Fruit fly (Drosophila melanogaster): ENCODE results near the gene Ilp2.
A peak's percentile ranks its signal among the peaks of the same experiment; 100 is the strongest.

Gene Ilp2

dm6 chr3L:9764307-9764706 is 35.2 kb upstream of the Ilp2 start:
- TF ChIP-seq esn (GFP tag; optimal IDR thresholded peaks at IDR 0.05): peak; percentile 29
- peak; percentile 21 for TF ChIP-seq achi (GFP tag; optimal IDR thresholded peaks at IDR 0.05)
- no peak for TF ChIP-seq CG11294 (GFP tag; IDR thresholded peaks at IDR 0.05)
- TF ChIP-seq Eip78C (GFP tag): peak; percentile 75
- TF ChIP-seq svp (GFP tag): peak; percentile 57
- TF ChIP-seq CG3919 (GFP tag; optimal IDR thresholded peaks at IDR 0.05): peak; percentile 12
- no peak for TF ChIP-seq CG1621 (tag; optimal IDR thresholded peaks at IDR 0.05)
- TF ChIP-seq CG10669 (GFP tag; optimal IDR thresholded peaks at IDR 0.05): no peak
- TF ChIP-seq CG11902 (GFP tag; optimal IDR thresholded peaks at IDR 0.05): no peak
- TF ChIP-seq acj6 (GFP tag; optimal IDR thresholded peaks at IDR 0.05): peak; percentile 32
- TF ChIP-seq cyc (GFP tag; optimal IDR thresholded peaks at IDR 0.05): no peak
- TF ChIP-seq CG4318 (GFP tag; optimal IDR thresholded peaks at IDR 0.05): peak; percentile 3
- TF ChIP-seq Hr38 (GFP tag; optimal IDR thresholded peaks at IDR 0.05): no peak
- TF ChIP-seq Eip75B (GFP tag; optimal IDR thresholded peaks at IDR 0.05): no peak
- TF ChIP-seq CG6792 (GFP tag; optimal IDR thresholded peaks at IDR 0.05): no peak
- TF ChIP-seq net (GFP tag; optimal IDR thresholded peaks at IDR 0.05): no peak
- TF ChIP-seq Ets21C (GFP tag; optimal IDR thresholded peaks at IDR 0.05): peak; percentile 14
- no peak for TF ChIP-seq CG16779 (tag; optimal IDR thresholded peaks at IDR 0.05)
- TF ChIP-seq OdsH (GFP tag; optimal IDR thresholded peaks at IDR 0.05): peak; percentile 17
- TF ChIP-seq Hr4 (GFP tag; optimal IDR thresholded peaks at IDR 0.05): peak; percentile 42
- TF ChIP-seq salr (GFP tag; optimal IDR thresholded peaks at IDR 0.05): peak in 1 of 2 experiments; percentile 27
- peak; percentile 2 for TF ChIP-seq Smox (GFP tag; optimal IDR thresholded peaks at IDR 0.05)
- no peak for TF ChIP-seq CG8119 (GFP tag; IDR thresholded peaks at IDR 0.05)
- TF ChIP-seq Met (GFP tag; optimal IDR thresholded peaks at IDR 0.05): peak; percentile 38
- TF ChIP-seq CG32006 (GFP tag; optimal IDR thresholded peaks at IDR 0.05): peak; percentile 43
- no peak for TF ChIP-seq Hr39 (GFP tag; optimal IDR thresholded peaks at IDR 0.05)
- peak; percentile 13 for TF ChIP-seq topi (GFP tag; optimal IDR thresholded peaks at IDR 0.05)
- no peak for TF ChIP-seq eg (GFP tag; IDR thresholded peaks at IDR 0.05)
- TF ChIP-seq pdm3 (GFP tag; optimal IDR thresholded peaks at IDR 0.05): peak; percentile 29
- peak; percentile 18 for TF ChIP-seq lz (GFP tag; optimal IDR thresholded peaks at IDR 0.05)
- TF ChIP-seq CG31627 (GFP tag; optimal IDR thresholded peaks at IDR 0.05): peak; percentile 9
- TF ChIP-seq CG10631 (GFP tag; optimal IDR thresholded peaks at IDR 0.05): peak; percentile 28

DNA sequence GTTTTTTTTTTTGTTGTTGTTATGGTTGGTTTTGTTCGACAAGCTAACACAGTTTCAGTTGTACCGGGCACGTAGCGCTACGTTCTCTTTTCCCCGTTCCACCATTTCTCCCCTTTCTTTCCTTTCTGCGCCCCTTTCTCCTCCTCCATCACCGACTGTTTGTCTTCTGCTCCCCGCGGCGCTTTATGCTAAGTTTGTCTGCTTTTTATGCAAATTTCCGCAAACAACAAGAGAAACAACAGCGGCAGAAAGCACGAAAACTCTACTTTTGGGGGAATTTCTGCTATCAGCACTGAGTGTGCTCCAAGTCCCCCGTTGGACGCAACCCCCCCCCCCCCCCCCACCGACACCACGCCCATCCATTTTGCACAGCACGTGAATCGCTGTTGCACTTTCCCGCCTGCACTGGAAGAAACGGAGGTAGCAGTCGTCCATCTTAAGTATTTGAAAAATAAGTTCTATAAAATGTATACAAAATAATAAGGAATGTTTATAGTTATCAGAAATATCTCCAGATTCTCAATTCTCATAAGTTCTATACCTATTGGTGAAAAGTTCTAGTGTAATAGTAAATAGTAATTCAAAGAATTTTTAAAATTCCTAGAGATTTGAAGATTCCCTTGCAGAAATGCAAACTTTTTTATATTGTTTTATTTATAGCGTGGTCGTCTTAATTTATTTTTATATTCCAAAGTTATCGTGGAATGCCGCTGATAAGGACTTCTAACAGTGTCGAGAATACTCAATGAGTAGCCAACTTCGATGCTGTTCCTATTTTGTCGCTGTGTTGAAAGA is 34.4 kb upstream of the Ilp2 start:
- TF ChIP-seq Sox102F (GFP tag; optimal IDR thresholded peaks at IDR 0.05): no peak
- TF ChIP-seq salr (GFP tag; optimal IDR thresholded peaks at IDR 0.05): peak in 1 of 2 experiments; percentile 28
- peak; percentile 78 for TF ChIP-seq CG32006 (GFP tag; optimal IDR thresholded peaks at IDR 0.05)
- peak; percentile 65 for TF ChIP-seq svp (GFP tag)
- peak; percentile 24 for TF ChIP-seq CG31627 (GFP tag; optimal IDR thresholded peaks at IDR 0.05)
- TF ChIP-seq esn (GFP tag; optimal IDR thresholded peaks at IDR 0.05): peak; percentile 30
- TF ChIP-seq Sox15 (GFP tag; optimal IDR thresholded peaks at IDR 0.05): no peak
- peak; percentile 72 for TF ChIP-seq Eip78C (GFP tag)
- no peak for TF ChIP-seq Eip93F (GFP tag; optimal IDR thresholded peaks at IDR 0.05)
- TF ChIP-seq CG11762 (GFP tag; optimal IDR thresholded peaks at IDR 0.05; ENCODE audit: insufficient read depth): peak; percentile 15
- TF ChIP-seq CG3919 (GFP tag; optimal IDR thresholded peaks at IDR 0.05): peak; percentile 57
- TF ChIP-seq CG3032 (tag; optimal IDR thresholded peaks at IDR 0.05): peak; percentile 37
- TF ChIP-seq acj6 (GFP tag; optimal IDR thresholded peaks at IDR 0.05): peak; percentile 32
- TF ChIP-seq Gug (GFP tag; IDR thresholded peaks at IDR 0.05): peak; percentile 43
- TF ChIP-seq CG6808 (GFP tag; optimal IDR thresholded peaks at IDR 0.05): peak; percentile 9
- TF ChIP-seq Smox (GFP tag; optimal IDR thresholded peaks at IDR 0.05): peak; percentile 18
- TF ChIP-seq dac (GFP tag; optimal IDR thresholded peaks at IDR 0.05): peak; percentile 16
- no peak for TF ChIP-seq CG7368 (GFP tag; optimal IDR thresholded peaks at IDR 0.05)
- no peak for TF ChIP-seq fkh (GFP tag; optimal IDR thresholded peaks at IDR 0.05)
- peak; percentile 45 for TF ChIP-seq Met (GFP tag; optimal IDR thresholded peaks at IDR 0.05)
- peak; percentile 16 for TF ChIP-seq CG34406 (GFP tag; optimal IDR thresholded peaks at IDR 0.05)
- peak; percentile 37 for TF ChIP-seq Ets96B (tag; optimal IDR thresholded peaks at IDR 0.05)
- TF ChIP-seq net (GFP tag; optimal IDR thresholded peaks at IDR 0.05): peak; percentile 26
- no peak; the same call in 2 of the 3 replicates for TF ChIP-seq CG6163 (GFP tag; IDR thresholded peaks at IDR 0.05)
- peak; percentile 7 for TF ChIP-seq cyc (GFP tag; optimal IDR thresholded peaks at IDR 0.05)
- peak; percentile 56 for TF ChIP-seq CG6276 (GFP tag; optimal IDR thresholded peaks at IDR 0.05)
- peak; percentile 43 for TF ChIP-seq Blimp-1 (GFP tag; optimal IDR thresholded peaks at IDR 0.05)
- TF ChIP-seq CG8632 (GFP tag; optimal IDR thresholded peaks at IDR 0.05): peak; percentile 12
- no peak for TF ChIP-seq CG9139 (GFP tag; optimal IDR thresholded peaks at IDR 0.05)
- peak; percentile 54; the same call in 2 of the 3 replicates for TF ChIP-seq eg (GFP tag; IDR thresholded peaks at IDR 0.05)
